Fruit fly (Drosophila melanogaster) whole organism, adult: ENCODE data around the gene PIG-K.

Experiments
- CG11617 ChIP-seq: fragments of 200-800 bp; sonication (Bioruptor generic); optimal IDR thresholded peaks from 2 replicates; lab custom pipeline; 2017; ENCODE audit warnings: mild to moderate bottlenecking, missing biosample characterization, missing genetic modification reagents, missing genetic modification characterization
- CG12768 ChIP-seq: fragments of 200-800 bp; sonication (Bioruptor generic); optimal IDR thresholded peaks from 2 replicates; lab custom pipeline; 2017; ENCODE audit warnings: missing biosample characterization, missing genetic modification characterization, mild to moderate bottlenecking, moderate library complexity, missing genetic modification reagents
- CG33017 ChIP-seq: fragments of 200-800 bp; sonication (Bioruptor generic); optimal IDR thresholded peaks from 2 replicates; lab custom pipeline; 2018; ENCODE audit warnings: missing biosample characterization, mild to moderate bottlenecking, missing genetic modification characterization, moderate library complexity
- CG5204 ChIP-seq: fragments of 200-800 bp; sonication (Bioruptor generic); optimal IDR thresholded peaks from 2 replicates; lab custom pipeline; 2016; ENCODE audit warnings: missing biosample characterization, missing genetic modification characterization
- CG7101 ChIP-seq: fragments of 200-800 bp; sonication (Bioruptor generic); optimal IDR thresholded peaks from 2 replicates; lab custom pipeline; 2018; ENCODE audit warnings: missing biosample characterization, mild to moderate bottlenecking, missing genetic modification characterization, moderate library complexity
- Clk ChIP-seq: fragments of 200-800 bp; sonication (Bioruptor generic); optimal IDR thresholded peaks from 2 replicates; lab custom pipeline; 2017; ENCODE audit warnings: missing biosample characterization, missing genetic modification characterization
- Crg-1 ChIP-seq: fragments of 200-800 bp; sonication (Bioruptor generic); optimal IDR thresholded peaks from 2 replicates; lab custom pipeline; 2016; ENCODE audit warnings: missing biosample characterization, missing genetic modification characterization
- Mnt ChIP-seq: fragments of 200-800 bp; sonication (Bioruptor generic); optimal IDR thresholded peaks from 2 replicates; lab custom pipeline; 2016; ENCODE audit warnings: missing biosample characterization, mild to moderate bottlenecking, missing genetic modification characterization
- bab1 ChIP-seq: fragments of 200-800 bp; sonication (Bioruptor generic); optimal IDR thresholded peaks from 3 replicates; lab custom pipeline; 2019; ENCODE audit warnings: missing biosample characterization, mild to moderate bottlenecking, missing genetic modification characterization, moderate library complexity
- cic ChIP-seq: fragments of 200-800 bp; sonication (Bioruptor generic); optimal IDR thresholded peaks from 2 replicates; lab custom pipeline; 2017; ENCODE audit warnings: missing biosample characterization, mild to moderate bottlenecking, missing genetic modification characterization, moderate library complexity
- cnc ChIP-seq, 2 experiments: fragments of >200 bp; optimal IDR thresholded peaks; 2 replicates each; lab custom pipeline; 2017
- kay ChIP-seq: fragments of 200-800 bp; sonication (Bioruptor generic); peaks from one replicate; lab custom pipeline; 2016; ENCODE audit warnings: missing biosample characterization, missing genetic modification characterization, borderline replicate concordance
- pad ChIP-seq: fragments of 200-800 bp; sonication (Bioruptor generic); optimal IDR thresholded peaks from 3 replicates; lab custom pipeline; 2017; ENCODE audit warnings: missing biosample characterization, missing genetic modification characterization, mild to moderate bottlenecking, moderate library complexity, missing genetic modification reagents
- toe ChIP-seq: fragments of 200-800 bp; sonication (Bioruptor generic); optimal IDR thresholded peaks from 2 replicates; lab custom pipeline; 2016; ENCODE audit warnings: missing biosample characterization, missing genetic modification characterization

DNA sequence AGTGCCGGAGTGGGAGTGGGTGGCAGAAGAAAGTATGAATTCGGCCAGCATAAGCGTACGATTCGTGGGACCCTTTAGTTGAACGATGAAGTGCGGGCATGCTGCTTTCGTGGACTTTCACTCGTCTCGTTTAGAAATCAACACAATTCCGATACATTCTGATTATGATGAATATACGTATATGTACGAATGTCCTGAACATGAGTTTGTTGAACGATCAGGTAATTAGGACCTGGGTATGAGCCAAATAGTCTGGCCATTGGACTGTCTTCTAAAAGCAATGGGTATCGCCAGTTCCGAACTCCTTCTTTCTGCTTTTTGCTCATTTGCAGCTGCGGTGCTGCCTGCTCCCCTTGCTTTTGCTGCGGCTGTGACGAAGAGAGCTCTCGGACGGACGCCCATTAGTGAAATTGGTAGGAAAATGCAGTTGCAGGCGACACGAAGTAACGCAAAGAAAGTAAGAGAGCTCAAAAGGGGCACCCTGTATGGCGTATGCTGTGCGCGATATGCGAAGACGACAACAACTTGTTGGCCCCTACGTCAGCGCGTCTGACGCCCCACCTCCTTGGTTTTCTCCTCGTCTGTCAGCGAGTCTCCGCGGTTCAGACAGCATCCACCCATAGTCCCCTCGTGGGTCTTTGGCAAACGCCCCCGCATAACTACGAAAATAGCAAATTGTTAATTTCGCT is 27.8 kb upstream of the PIG-K start:
- no peak for TF ChIP-seq CG7101 (tag; lab: Kevin White, UChicago)
- TF ChIP-seq toe (GFP tag; lab: Kevin White, UChicago): no peak
- TF ChIP-seq CG12768 (GFP tag; lab: Kevin White, UChicago): no peak
- TF ChIP-seq CG33017 (tag; lab: Kevin White, UChicago): no peak
- no peak for TF ChIP-seq CG11617 (GFP tag; lab: Kevin White, UChicago)
- TF ChIP-seq kay: no peak
- TF ChIP-seq Mnt (GFP tag; lab: Kevin White, UChicago): no peak
- no peak for TF ChIP-seq cic (GFP tag; lab: Kevin White, UChicago)
- no peak for TF ChIP-seq pad (GFP tag; lab: Kevin White, UChicago)
- TF ChIP-seq cnc (optimal IDR thresholded peaks at IDR 0.05; lab: Kevin White, UChicago): no peak
- TF ChIP-seq CG5204 (GFP tag; lab: Kevin White, UChicago): no peak
- TF ChIP-seq bab1 (GFP tag; lab: Kevin White, UChicago): no peak
- no peak for TF ChIP-seq Clk
- no peak for TF ChIP-seq Crg-1 (GFP tag; lab: Kevin White, UChicago)
